Worm (Caenorhabditis elegans): ENCODE results near the gene ZK1290.14.
A peak's percentile ranks its signal among the peaks of the same experiment; 100 is the strongest.

The ZK1290.14 gene

DNA sequence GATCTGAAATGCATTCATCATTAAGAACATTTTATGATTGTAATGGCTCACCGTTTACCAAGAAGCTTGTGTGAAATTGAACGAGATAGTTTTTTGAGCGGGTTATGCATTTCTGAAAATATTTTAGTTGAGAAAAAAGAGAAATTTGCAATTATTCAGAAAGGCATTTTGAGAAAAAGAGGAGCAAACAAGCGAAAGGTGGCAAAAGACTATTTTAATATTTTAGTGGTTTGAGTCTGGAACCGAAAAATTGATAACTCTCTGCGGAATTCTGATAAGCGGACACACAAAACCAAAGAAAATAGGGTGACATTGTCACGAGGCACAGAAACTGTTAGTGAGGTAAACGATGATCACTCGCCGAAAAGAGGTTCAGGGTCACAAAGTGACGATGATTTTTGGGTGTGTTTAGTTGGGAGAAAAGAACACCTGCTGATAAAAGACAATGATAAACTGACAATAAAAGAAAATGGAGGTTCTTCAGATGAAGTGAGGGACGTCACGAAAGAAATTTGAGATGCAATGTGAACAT lies 610 bp downstream of the ZK1290.14 start (continued):
- peak; percentile 74 for TF ChIP-seq php-3 (GFP tag; IDR thresholded peaks at IDR 0.05)
- TF ChIP-seq lin-1 (GFP tag; IDR thresholded peaks at IDR 0.05): peak; percentile 84
- no peak for TF ChIP-seq pha-4 (GFP tag; IDR thresholded peaks at IDR 0.05)
- no peak for TF ChIP-seq pha-4 (tag; optimal IDR thresholded peaks at IDR 0.05)
- no peak for TF ChIP-seq aha-1 (tag)
- no peak for TF ChIP-seq zfp-2 (tag; optimal IDR thresholded peaks at IDR 0.05)
- TF ChIP-seq nhr-10 (tag; optimal IDR thresholded peaks at IDR 0.05): no peak
- TF ChIP-seq nhr-77 (tag; optimal IDR thresholded peaks at IDR 0.05): peak; percentile 78
- no peak for TF ChIP-seq attf-4 (tag; optimal IDR thresholded peaks at IDR 0.05)
- peak; percentile 93 for TF ChIP-seq hlh-11 (tag; optimal IDR thresholded peaks at IDR 0.05)
- no peak for TF ChIP-seq Y75B8A.6 (GFP tag; IDR thresholded peaks at IDR 0.05)
- TF ChIP-seq mxl-3 (GFP tag; optimal IDR thresholded peaks at IDR 0.05): peak; percentile 31
- TF ChIP-seq mdl-1 (tag; optimal IDR thresholded peaks at IDR 0.05): peak in 1 of 2 experiments; percentile 81
- TF ChIP-seq nhr-6 (tag; optimal IDR thresholded peaks at IDR 0.05): no peak
- TF ChIP-seq nhr-41 (GFP tag; IDR thresholded peaks at IDR 0.05): peak; percentile 42; the same call in 1 of the 2 replicates
- peak; percentile 43 for TF ChIP-seq nhr-48 (tag; optimal IDR thresholded peaks at IDR 0.05)
- TF ChIP-seq lsy-2 (tag; optimal IDR thresholded peaks at IDR 0.05): peak in 1 of 2 experiments; percentile 29

- TF ChIP-seq dmd-9 (GFP tag; IDR thresholded peaks at IDR 0.05): no peak
- peak; percentile 19 for TF ChIP-seq aha-1 (tag)
Observed at ce11 chrII:7553806-7554205, 1.6 kb downstream of the ZK1290.14 start, which contains the start of gene ZK1290.10. ZK1290.10 (minus strand) TSS chrII:7553906.

DNA sequence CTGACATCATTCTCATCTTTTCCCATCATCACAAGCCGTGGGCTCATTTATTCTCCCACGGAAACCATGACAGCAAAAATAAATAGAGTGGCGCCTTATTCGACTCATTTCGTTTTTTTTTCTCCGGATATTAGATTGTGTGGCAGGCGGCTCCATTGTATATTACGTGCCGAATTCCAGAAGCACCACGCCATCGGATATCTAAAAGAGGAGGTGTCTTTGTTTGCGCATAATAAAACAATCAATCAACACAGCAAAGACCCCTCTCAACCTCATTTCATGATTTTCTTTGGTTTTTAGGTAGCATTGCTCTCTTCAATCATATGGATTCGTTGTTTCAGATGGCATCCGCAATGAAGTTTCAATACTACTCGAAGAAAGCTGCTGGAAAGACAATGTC lies 6.4 kb downstream of the ZK1290.14 start, which contains the start of gene tph-1:
Gene tph-1, plus strand, starts transcription at position 301 of the 400 bp plus-strand sequence.
- TF ChIP-seq nhr-237 (tag; optimal IDR thresholded peaks at IDR 0.05): no peak
- no peak for TF ChIP-seq nhr-25 (tag; optimal IDR thresholded peaks at IDR 0.05; ENCODE audit: borderline replicate concordance, insufficient read depth)
- TF ChIP-seq mep-1 (tag; optimal IDR thresholded peaks at IDR 0.05): no peak
- no peak for TF ChIP-seq daf-12 (tag; optimal IDR thresholded peaks at IDR 0.05)
- no peak for TF ChIP-seq sdz-12 (GFP tag; optimal IDR thresholded peaks at IDR 0.05)
- TF ChIP-seq aha-1 (tag): no peak
- TF ChIP-seq pqm-1 (tag; optimal IDR thresholded peaks at IDR 0.05): no peak

DNA sequence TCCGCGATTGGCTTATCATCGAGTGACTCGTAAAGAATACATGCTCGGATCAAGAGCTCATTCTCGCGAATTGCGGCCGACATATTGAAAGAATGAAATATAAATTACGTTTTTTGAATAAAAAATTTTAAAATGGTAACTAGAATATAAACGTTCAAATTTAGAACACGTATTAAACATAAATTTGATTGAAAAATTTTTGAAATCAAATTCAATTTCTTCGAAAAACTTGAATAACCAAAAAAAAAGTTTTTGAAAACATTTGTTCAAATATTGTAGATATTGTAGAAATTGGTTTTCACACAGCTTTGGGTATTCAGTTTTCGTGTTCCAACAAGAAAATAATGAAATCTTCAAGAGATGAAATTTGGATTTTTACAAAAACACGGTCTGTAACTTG lies 7.3 kb downstream of the ZK1290.14 start, which contains the start of gene fbxa-224:
Gene fbxa-224, minus strand, starts transcription at position 101 of the 400 bp plus-strand sequence.
- TF ChIP-seq zip-2 (tag; optimal IDR thresholded peaks at IDR 0.05) (no peak), fos-1 (tag; optimal IDR thresholded peaks at IDR 0.05) (no peak), ZK546.5 (tag; optimal IDR thresholded peaks at IDR 0.05) (no peak), F44E2.7 (GFP tag; IDR thresholded peaks at IDR 0.05) (no peak), aly-2 (tag; optimal IDR thresholded peaks at IDR 0.05) (no peak), spr-1 (tag; optimal IDR thresholded peaks at IDR 0.05) (no peak), ceh-20 (GFP tag; IDR thresholded peaks at IDR 0.05) (no peak), cey-2 (tag; optimal IDR thresholded peaks at IDR 0.05; ENCODE audit: borderline replicate concordance, insufficient read depth) (no peak)

- TF ChIP-seq unc-62 (GFP tag; optimal IDR thresholded peaks at IDR 0.05 in 1 of 2) (peak in 1 of 2 experiments; percentile 96), unc-62 (tag; optimal IDR thresholded peaks at IDR 0.05) (no peak), mes-2 (tag; optimal IDR thresholded peaks at IDR 0.05; ENCODE audit: poor library complexity, severe bottlenecking) (no peak)
Observed at ce11 chrII:7547269-7547668, 8.1 kb downstream of the ZK1290.14 start.
